Fruit fly (Drosophila melanogaster): Measurements from ENCODE around the gene Gr94a.

The Gr94a gene

DNA sequence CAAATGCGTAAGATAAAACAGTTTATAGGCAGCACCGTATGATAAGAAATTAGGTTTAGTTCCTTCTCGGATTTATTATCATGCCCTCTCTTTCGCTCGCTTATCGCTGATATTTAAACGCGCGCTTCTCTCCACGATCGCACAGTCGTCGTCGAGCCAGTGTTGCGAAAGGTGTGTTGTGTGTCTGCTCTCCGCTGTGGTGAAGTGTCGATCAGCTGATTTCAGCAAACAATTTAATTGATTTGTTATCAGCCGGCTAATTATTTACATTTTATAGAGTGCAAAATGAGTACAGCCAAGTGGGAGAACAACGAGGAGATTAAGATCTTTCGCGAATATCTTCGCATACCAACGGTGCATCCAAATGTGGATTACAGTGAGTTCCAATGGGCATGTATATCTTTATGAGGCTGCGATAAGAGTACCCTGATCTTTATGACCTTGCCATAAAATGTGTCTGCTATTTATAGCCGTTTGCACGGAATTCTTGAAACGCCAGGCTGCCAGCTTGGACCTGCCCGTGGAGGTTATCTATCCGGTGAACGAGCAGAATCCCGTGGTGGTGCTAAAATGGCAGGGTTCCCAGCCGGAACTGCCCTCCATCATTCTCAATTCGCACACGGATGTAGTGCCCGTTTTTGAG lies 40.2 kb downstream of the Gr94a start, which contains the start of the genes CG17110 and CG6726:
Gene CG17110, plus strand, starts transcription at position 139 of the 643 bp plus-strand sequence.
Gene CG6726, plus strand, starts transcription at position 139 of the 643 bp plus-strand sequence.
- TF ChIP-seq CTCF (optimal IDR thresholded peaks at IDR 0.05) (no peak), CG8478 (optimal IDR thresholded peaks at IDR 0.05) (no peak)

dm6 chr3R:23095346-23095745 lies 43.9 kb downstream of the Gr94a start, which contains the start of gene CG17109:
Gene CG17109 (plus strand): TSS chr3R:23095690.
- no peak for TF ChIP-seq CG8478 (optimal IDR thresholded peaks at IDR 0.05)
- no peak for TF ChIP-seq CTCF (optimal IDR thresholded peaks at IDR 0.05)

DNA sequence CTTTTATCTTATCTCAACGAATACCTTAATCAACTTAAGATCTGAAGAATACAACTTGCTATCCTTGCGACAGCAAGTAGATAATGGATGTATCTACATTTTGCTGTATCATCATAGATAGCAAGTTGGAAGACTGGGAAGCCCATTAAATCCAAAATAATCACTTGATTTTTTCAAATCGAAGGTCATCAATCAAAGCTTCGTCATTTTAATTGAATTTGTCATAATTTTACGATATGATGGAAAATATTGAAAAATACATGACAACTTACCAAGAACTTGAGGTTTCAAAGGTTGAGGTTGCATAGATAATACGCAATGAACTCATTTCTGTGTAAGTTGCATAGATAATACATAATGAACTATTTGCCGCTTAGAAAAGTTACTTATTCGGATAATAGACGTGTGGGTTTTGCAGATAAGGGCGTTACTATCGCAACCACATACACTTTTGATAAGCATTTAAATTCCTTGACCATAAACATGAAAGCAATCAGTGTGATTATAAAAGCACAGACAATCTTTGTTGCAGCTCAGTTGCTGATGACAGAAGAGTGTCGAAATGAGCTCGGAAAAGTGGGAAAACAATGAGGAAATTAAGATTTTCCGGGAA lies 45.8 kb downstream of the Gr94a start, which contains the start of gene CG6733:
Gene CG6733, plus strand, starts transcription at position 532 of the 613 bp plus-strand sequence.
- no peak for TF ChIP-seq CG8478 (optimal IDR thresholded peaks at IDR 0.05)
- no peak for TF ChIP-seq CTCF (optimal IDR thresholded peaks at IDR 0.05)

DNA sequence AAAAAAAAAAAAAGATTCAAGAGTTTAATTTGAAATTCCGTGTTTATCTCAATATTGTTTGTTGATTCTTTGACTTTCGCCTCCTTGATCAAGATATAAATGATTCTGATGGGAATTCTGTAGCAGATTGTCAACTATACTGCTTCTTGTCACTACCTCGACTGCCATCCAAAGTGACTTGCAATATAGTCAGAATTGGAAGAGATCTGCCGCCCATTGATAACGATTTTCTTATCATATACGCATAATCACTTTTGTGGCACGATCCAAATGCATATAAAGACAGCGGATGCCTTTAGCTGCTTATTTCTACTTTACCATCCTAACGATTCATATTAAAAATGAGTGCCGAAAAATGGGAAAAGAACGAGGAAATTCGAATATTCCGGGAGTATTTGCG lies 47.7 kb downstream of the Gr94a start, which contains the start of gene CG6738:
Gene CG6738, plus strand, starts transcription at position 301 of the 400 bp plus-strand sequence.
- TF ChIP-seq CTCF (optimal IDR thresholded peaks at IDR 0.05) (no peak), CG8478 (optimal IDR thresholded peaks at IDR 0.05) (no peak)
